Worm (Caenorhabditis elegans) whole organism, midembryonic: ENCODE data around the gene T08G5.15.
A peak's percentile ranks its signal among the peaks of the same experiment; 100 is the strongest.

ENCODE experiments used
- T22C8.4 ChIP-seq: fragments of 200-800 bp; sonication (Bioruptor generic); IDR thresholded peaks from 2 replicates; pipeline ENCODE4 v1.3.6; 2022; ENCODE audit warnings: missing genetic modification characterization, missing compliant biosample characterization
- cog-1 ChIP-seq: sonication (generic microtip); optimal IDR thresholded peaks from 2 replicates; lab custom pipeline; 2016; ENCODE audit warnings: missing genetic modification characterization, missing compliant biosample characterization
- flt-1 ChIP-seq: fragments of 200-800 bp; sonication (Bioruptor generic); IDR thresholded peaks from 2 replicates; pipeline ENCODE4 v1.3.6; 2022; ENCODE audit warnings: missing genetic modification characterization, missing compliant biosample characterization
- klf-2 ChIP-seq: fragments of 200-800 bp; sonication (Bioruptor generic); conservative IDR thresholded peaks from 2 replicates; pipeline ENCODE4 v1.3.6; 2022; ENCODE audit warnings: missing genetic modification reagents, missing genetic modification characterization, missing compliant biosample characterization
- med-1 ChIP-seq: sonication (generic microtip); optimal IDR thresholded peaks from 2 replicates; lab custom pipeline; 2017; ENCODE audit warnings: missing genetic modification characterization, mild to moderate bottlenecking, missing compliant biosample characterization, antibody characterized with exemption, missing genetic modification reagents; ENCODE audit not compliant: insufficient read depth
- ref-1 ChIP-seq: fragments of 200-800 bp; sonication (Bioruptor generic); conservative IDR thresholded peaks from 2 replicates; pipeline ENCODE4 v1.3.6; 2022; ENCODE audit warnings: missing genetic modification reagents, missing genetic modification characterization, missing compliant biosample characterization
- tab-1 ChIP-seq: fragments of 200-800 bp; sonication (Bioruptor generic); IDR thresholded peaks from 2 replicates; pipeline ENCODE4 v1.3.6; 2022; ENCODE audit warnings: missing genetic modification characterization, missing compliant biosample characterization
- ztf-23 ChIP-seq: fragments of 200-800 bp; sonication (Bioruptor generic); IDR thresholded peaks from 2 replicates; pipeline ENCODE4 v1.3.6; 2022; ENCODE audit warnings: missing genetic modification reagents, missing genetic modification characterization, missing compliant biosample characterization
- ztf-29 ChIP-seq: fragments of 200-800 bp; sonication (Bioruptor generic); IDR thresholded peaks from 2 replicates; pipeline ENCODE4 v1.3.6; 2022; ENCODE audit warnings: missing genetic modification reagents, missing genetic modification characterization, missing compliant biosample characterization

The T08G5.15 gene

ce11 chrV:14011427-14011826 lies 11.5 kb downstream of the T08G5.15 start:
- TF ChIP-seq ztf-29 (GFP tag; lab: Robert Waterston, UW) (no peak), flt-1 (GFP tag; lab: Robert Waterston, UW) (0 out of 2 replicates have a peak, but pooled peaks have one; percentile 18), ref-1 (no peak), ztf-23 (GFP tag; lab: Robert Waterston, UW) (0 out of 2 replicates have a peak, but pooled peaks have one; percentile 33), klf-2 (GFP tag; lab: Robert Waterston, UW) (no peak)

DNA sequence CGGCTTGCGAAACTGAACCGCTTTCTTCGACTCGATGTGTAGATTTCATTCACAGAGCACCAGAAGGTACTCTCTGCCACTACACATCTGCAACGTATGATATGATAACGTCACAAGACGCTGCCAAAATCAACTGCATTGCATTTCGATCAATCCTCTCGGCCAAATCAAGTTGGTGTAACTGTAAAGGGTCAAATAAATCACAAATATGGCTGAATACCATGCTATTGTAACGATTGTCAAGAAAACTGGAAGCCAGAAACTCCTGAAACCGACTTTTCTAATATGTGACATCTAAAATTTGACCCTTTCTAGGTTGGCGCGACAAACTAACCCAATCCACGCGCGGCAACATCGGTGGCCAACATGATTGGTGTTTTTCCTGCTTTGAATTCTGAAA lies 13.0 kb downstream of the T08G5.15 start:
- TF ChIP-seq ztf-29 (GFP tag; lab: Robert Waterston, UW) (no peak), T22C8.4 (GFP tag; lab: Robert Waterston, UW) (no peak), tab-1 (GFP tag; lab: Robert Waterston, UW) (no peak), ztf-23 (GFP tag; lab: Robert Waterston, UW) (no peak), klf-2 (GFP tag; lab: Robert Waterston, UW) (no peak)

DNA sequence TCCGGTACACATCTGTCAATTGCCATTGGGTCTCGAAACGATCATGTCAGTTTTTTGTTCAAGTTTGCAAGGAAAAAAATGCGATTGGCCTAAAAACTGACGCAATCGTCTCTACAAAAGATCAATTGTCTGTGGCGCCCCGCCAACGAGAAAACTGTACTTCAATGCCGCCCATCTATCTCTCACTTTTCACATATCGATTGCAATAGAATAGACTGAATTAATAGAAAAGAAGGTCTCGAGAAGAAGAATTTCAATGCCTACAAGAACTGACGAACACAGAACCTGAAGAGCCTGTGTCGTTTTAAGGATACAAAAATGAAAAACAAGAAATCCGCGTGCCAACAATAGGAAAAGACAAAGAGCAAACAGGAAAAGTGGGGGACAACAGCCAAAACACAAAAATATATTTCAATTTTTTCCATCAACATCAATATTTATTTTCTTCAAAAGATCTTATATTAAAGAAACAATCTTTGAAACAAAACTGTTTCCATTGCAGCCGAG lies 14.6 kb downstream of the T08G5.15 start:
- TF ChIP-seq T22C8.4 (GFP tag; lab: Robert Waterston, UW), result 0 out of 2 replicates have a peak, but pooled peaks have one; percentile 10
- no peak for TF ChIP-seq flt-1 (GFP tag; lab: Robert Waterston, UW)

- no peak for TF ChIP-seq klf-2 (GFP tag; lab: Robert Waterston, UW)
- TF ChIP-seq ztf-23 (GFP tag; lab: Robert Waterston, UW), result no peak
- no peak for TF ChIP-seq cog-1 (tag; lab: Kevin White, UChicago)
- no peak for TF ChIP-seq tab-1 (GFP tag; lab: Robert Waterston, UW)
- TF ChIP-seq flt-1 (GFP tag; lab: Robert Waterston, UW), result 0 out of 2 replicates have a peak, but pooled peaks have one; percentile 4
Measured at ce11 chrV:14006819-14007218, 16.2 kb downstream of the T08G5.15 start.

DNA sequence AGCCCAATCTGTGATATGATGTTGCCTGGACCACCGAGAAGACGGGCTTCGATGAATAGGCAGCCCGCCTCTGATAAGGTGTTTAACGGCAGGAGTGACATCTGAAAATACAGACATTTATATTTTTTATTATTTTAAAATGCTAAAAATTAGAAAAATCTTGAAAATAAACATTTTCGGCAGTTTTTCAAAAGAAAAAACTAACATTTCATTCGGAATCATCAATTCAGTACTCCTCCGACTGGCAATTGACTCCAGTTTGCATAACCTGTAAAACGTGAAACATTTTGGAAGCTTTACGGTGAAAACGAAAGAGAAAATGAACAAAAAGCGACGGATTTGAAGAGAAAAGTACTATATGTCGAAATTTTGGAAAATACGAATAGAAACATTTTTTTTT lies 17.2 kb downstream of the T08G5.15 start, which contains the start of gene ric-7:
TSS of gene ric-7 (minus strand) at position 101 of the 400 bp plus-strand sequence.
- TF ChIP-seq flt-1 (GFP tag; lab: Robert Waterston, UW) (no peak), tab-1 (GFP tag; lab: Robert Waterston, UW) (no peak), ztf-29 (GFP tag; lab: Robert Waterston, UW) (no peak), med-1 (GFP tag; lab: Kevin White, UChicago) (no peak), T22C8.4 (GFP tag; lab: Robert Waterston, UW) (no peak), ref-1 (no peak), klf-2 (GFP tag; lab: Robert Waterston, UW) (no peak), cog-1 (tag; lab: Kevin White, UChicago) (no peak), ztf-23 (GFP tag; lab: Robert Waterston, UW) (no peak)

DNA sequence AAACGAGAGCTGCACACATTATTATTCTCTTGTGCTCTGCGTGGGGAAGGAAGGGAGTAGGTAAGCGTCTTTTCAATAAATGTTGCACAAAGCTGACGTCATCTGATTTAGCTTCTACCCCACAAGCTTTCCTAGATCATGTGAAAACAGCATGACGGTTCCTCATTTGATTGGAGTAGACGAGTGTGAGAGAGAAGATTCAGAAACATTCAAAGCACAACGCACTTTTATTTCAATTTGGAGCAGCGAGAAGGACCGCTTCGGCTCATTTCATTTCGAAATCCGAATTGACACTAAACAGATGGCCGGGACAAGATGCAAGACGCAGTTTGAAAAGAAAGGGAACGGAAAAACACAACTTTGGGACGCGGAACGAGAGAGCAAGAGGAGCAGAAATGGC lies 18.6 kb downstream of the T08G5.15 start:
- TF ChIP-seq klf-2 (GFP tag; lab: Robert Waterston, UW), result no peak
- TF ChIP-seq ztf-23 (GFP tag; lab: Robert Waterston, UW), result no peak
- no peak for TF ChIP-seq ref-1
- no peak for TF ChIP-seq med-1 (GFP tag; lab: Kevin White, UChicago)
- TF ChIP-seq flt-1 (GFP tag; lab: Robert Waterston, UW), result no peak
- no peak for TF ChIP-seq cog-1 (tag; lab: Kevin White, UChicago)
- TF ChIP-seq T22C8.4 (GFP tag; lab: Robert Waterston, UW), result no peak
- TF ChIP-seq ztf-29 (GFP tag; lab: Robert Waterston, UW), result no peak
- no peak for TF ChIP-seq tab-1 (GFP tag; lab: Robert Waterston, UW)

ce11 chrV:14003587-14004156 lies 19.3 kb downstream of the T08G5.15 start:
- TF ChIP-seq ztf-29 (GFP tag; lab: Robert Waterston, UW) (no peak), med-1 (GFP tag; lab: Kevin White, UChicago) (no peak), ztf-23 (GFP tag; lab: Robert Waterston, UW) (no peak), cog-1 (tag; lab: Kevin White, UChicago) (no peak), flt-1 (GFP tag; lab: Robert Waterston, UW) (no peak), ref-1 (no peak), klf-2 (GFP tag; lab: Robert Waterston, UW) (no peak), tab-1 (GFP tag; lab: Robert Waterston, UW) (no peak)

DNA sequence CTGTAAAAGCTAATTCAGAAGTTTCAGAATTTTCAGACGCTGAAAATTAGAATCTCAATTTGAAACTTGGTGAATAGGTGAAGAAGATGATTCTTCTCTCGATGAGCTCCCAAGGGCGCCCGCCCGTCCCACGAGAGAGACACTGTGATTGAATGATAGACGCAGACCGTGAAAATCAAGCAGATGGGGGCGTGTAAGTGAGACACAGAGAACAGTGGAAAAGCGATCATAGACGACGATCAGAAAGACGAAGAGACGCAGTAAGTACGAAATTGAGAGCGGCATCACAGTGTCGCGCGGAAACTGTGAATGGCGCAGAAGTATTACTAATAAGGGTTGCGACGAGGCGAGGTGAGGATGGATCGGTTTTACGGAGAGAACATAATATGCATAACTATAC lies 20.6 kb downstream of the T08G5.15 start:
- TF ChIP-seq ztf-23 (GFP tag; lab: Robert Waterston, UW) (no peak), cog-1 (tag; lab: Kevin White, UChicago) (peak; percentile 24)

DNA sequence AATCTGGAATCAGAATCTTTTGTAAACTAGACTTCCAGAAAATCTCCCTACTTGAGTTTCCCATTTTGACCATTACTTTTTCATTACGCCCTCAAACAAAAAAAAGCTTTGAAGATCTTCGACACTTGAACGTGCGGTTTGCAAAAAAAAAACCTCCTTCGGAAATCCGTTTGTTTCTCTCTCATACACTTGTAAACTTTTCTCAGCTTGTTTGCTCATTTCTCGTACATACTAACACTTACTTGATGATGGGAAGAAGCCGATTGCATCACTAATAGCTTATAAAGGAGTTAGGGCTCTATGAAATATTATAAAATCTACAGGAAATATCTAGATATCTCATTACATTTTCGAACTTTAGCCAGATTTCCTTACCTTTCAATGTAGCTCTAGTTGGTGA lies 21.0 kb downstream of the T08G5.15 start:
- TF ChIP-seq tab-1 (GFP tag; lab: Robert Waterston, UW) (no peak), ref-1 (no peak), ztf-29 (GFP tag; lab: Robert Waterston, UW) (no peak), med-1 (GFP tag; lab: Kevin White, UChicago) (no peak), klf-2 (GFP tag; lab: Robert Waterston, UW) (no peak), ztf-23 (GFP tag; lab: Robert Waterston, UW) (no peak), flt-1 (GFP tag; lab: Robert Waterston, UW) (no peak), cog-1 (tag; lab: Kevin White, UChicago) (no peak), T22C8.4 (GFP tag; lab: Robert Waterston, UW) (no peak)

DNA sequence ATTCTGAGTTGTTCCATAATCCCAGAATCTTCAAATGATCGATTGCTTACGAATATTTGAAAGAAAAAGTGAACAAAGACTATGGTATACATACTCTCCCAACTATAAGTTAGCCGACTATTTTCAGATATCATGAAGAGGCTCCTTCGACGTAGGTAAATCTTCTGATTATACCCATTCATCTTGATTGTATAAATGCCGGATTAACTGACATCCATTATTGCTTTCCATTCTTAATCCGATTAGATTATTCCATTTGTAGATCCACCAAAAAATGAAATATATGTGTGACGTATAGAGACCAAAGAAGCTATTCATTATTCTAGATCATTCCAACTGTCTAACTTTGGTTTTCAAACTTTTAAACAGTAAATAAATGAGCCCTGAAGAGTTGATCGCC lies 29.5 kb downstream of the T08G5.15 start:
- TF ChIP-seq flt-1 (GFP tag; lab: Robert Waterston, UW) (no peak), klf-2 (GFP tag; lab: Robert Waterston, UW) (no peak), med-1 (GFP tag; lab: Kevin White, UChicago) (no peak), T22C8.4 (GFP tag; lab: Robert Waterston, UW) (no peak), ztf-23 (GFP tag; lab: Robert Waterston, UW) (no peak), ref-1 (no peak), cog-1 (tag; lab: Kevin White, UChicago) (no peak), ztf-29 (GFP tag; lab: Robert Waterston, UW) (no peak), tab-1 (GFP tag; lab: Robert Waterston, UW) (no peak)
